Fruit fly (Drosophila melanogaster): Measurements from ENCODE around the gene CG42788.

DNA sequence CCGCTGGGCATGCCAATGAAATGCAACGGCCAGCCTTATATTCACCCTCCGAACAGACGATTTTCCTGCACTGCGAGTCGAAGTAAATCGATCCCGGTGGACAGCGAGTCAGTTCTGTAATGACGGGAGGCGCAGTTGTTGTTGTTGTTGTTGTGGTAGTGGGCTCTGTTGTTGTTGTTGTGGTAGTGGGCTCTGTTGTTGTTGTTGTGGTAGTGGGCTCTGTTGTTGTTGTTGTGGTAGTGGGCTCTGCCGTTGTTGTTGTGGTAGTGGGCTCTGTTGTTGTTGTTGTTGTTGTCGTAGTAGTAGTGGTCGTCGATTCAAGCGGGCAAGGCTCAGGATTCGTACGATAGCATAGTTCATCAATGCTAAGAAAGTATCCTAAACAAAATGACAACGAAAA lies 4.3 kb upstream of the CG42788 start:
- no peak for TF ChIP-seq dac (GFP tag; optimal IDR thresholded peaks at IDR 0.05)
- no peak for TF ChIP-seq Smox (GFP tag; optimal IDR thresholded peaks at IDR 0.05)
- no peak for TF ChIP-seq CG1621 (tag; optimal IDR thresholded peaks at IDR 0.05)
- TF ChIP-seq Hr39 (GFP tag; optimal IDR thresholded peaks at IDR 0.05), result no peak
- TF ChIP-seq net (GFP tag; optimal IDR thresholded peaks at IDR 0.05), result no peak
- no peak for TF ChIP-seq CG6792 (GFP tag; optimal IDR thresholded peaks at IDR 0.05)
- no peak for TF ChIP-seq CG8319 (GFP tag; optimal IDR thresholded peaks at IDR 0.05)
- no peak for TF ChIP-seq Sox15 (GFP tag; optimal IDR thresholded peaks at IDR 0.05)
- no peak for TF ChIP-seq CG16779 (tag; optimal IDR thresholded peaks at IDR 0.05)
- TF ChIP-seq Eip75B (GFP tag; optimal IDR thresholded peaks at IDR 0.05), result no peak
- TF ChIP-seq Eip78C (GFP tag), result no peak
- no peak for TF ChIP-seq CG6163 (GFP tag; IDR thresholded peaks at IDR 0.05)
- TF ChIP-seq svp (GFP tag), result no peak
